Worm (Caenorhabditis elegans): ENCODE results near the gene F10E9.11.

- TF ChIP-seq Y53F4B.3 (GFP tag; IDR thresholded peaks at IDR 0.05) (no peak), ets-4 (GFP tag; optimal IDR thresholded peaks at IDR 0.05) (no peak), ceh-91 (GFP tag; IDR thresholded peaks at IDR 0.05) (no peak), cebp-2 (GFP tag; IDR thresholded peaks at IDR 0.05) (no peak), D2030.7 (GFP tag; IDR thresholded peaks at IDR 0.05) (no peak), Y53G8AR.9 (GFP tag; conservative IDR thresholded peaks at IDR 0.05) (no peak), ama-1 (optimal IDR thresholded peaks at IDR 0.05) (no peak), ama-1 (GFP tag; optimal IDR thresholded peaks at IDR 0.05) (no peak), Y67H2A.10 (GFP tag; conservative IDR thresholded peaks at IDR 0.05) (no peak), ekl-4 (GFP tag; IDR thresholded peaks at IDR 0.05) (no peak), F33H1.4 (GFP tag; IDR thresholded peaks at IDR 0.05) (no peak), T26A5.8 (tag; optimal IDR thresholded peaks at IDR 0.05) (no peak), dox-1 (GFP tag; IDR thresholded peaks at IDR 0.05) (no peak)
These were observed 37.8 kb downstream of the F10E9.11 start for ce11 chrIII:8281310-8281709.

Data from whole organism, young adult.